Fruit fly (Drosophila melanogaster): Measurements from ENCODE around the gene CG9588.

dm6 chr3R:13631642-13632041, 44.8 kb downstream of the CG9588 start, which contains the start of gene CG10841:
- TF ChIP-seq CG8478 (optimal IDR thresholded peaks at IDR 0.05) = no peak
- TF ChIP-seq CTCF (optimal IDR thresholded peaks at IDR 0.05) = no peak
